Fruit fly (Drosophila melanogaster): ENCODE data around the gene elg1.

elg1 gene

dm6 chr3L:16160420-16161069 is 28.7 kb downstream of the elg1 start (continued):
- TF ChIP-seq Vsx1 (GFP tag; optimal IDR thresholded peaks at IDR 0.05) (no peak), CG17186 (GFP tag; optimal IDR thresholded peaks at IDR 0.05) (no peak), oc (tag; optimal IDR thresholded peaks at IDR 0.05) (no peak), zen2 (GFP tag; IDR thresholded peaks at IDR 0.05; ENCODE audit: partially characterized antibody) (no peak), trem (tag; optimal IDR thresholded peaks at IDR 0.05) (no peak), Hr39 (optimal IDR thresholded peaks at IDR 0.05) (no peak), Dfd (GFP tag; optimal IDR thresholded peaks at IDR 0.05) (no peak), ash1 (GFP tag; optimal IDR thresholded peaks at IDR 0.05) (no peak), ssp (GFP tag; IDR thresholded peaks at IDR 0.05) (peak; percentile 39; the same call in 1 of the 2 replicates), CG15011 (GFP tag; optimal IDR thresholded peaks at IDR 0.05) (peak; percentile 42), mld (GFP tag; IDR thresholded peaks at IDR 0.05; ENCODE audit: partially characterized antibody) (no peak), CG17568 (GFP tag; optimal IDR thresholded peaks at IDR 0.05) (no peak), otp (GFP tag; IDR thresholded peaks at IDR 0.05) (no peak), disco-r (GFP tag; optimal IDR thresholded peaks at IDR 0.05) (peak; percentile 9), kni (GFP tag; optimal IDR thresholded peaks at IDR 0.05) (no peak), CG31224 (GFP tag; IDR thresholded peaks at IDR 0.05) (no peak), CG7372 (GFP tag; IDR thresholded peaks at IDR 0.05) (peak; percentile 35; the same call in 1 of the 2 replicates), CG7271 (tag; optimal IDR thresholded peaks at IDR 0.05) (no peak), sima (GFP tag; optimal IDR thresholded peaks at IDR 0.05) (no peak), MESR4 (GFP tag; optimal IDR thresholded peaks at IDR 0.05) (no peak), CG2712 (tag; optimal IDR thresholded peaks at IDR 0.05) (peak; percentile 56), gsb (GFP tag; IDR thresholded peaks at IDR 0.05) (no peak), CHES-1-like (GFP tag; optimal IDR thresholded peaks at IDR 0.05) (peak; percentile 62), crol (GFP tag; IDR thresholded peaks at IDR 0.05) (no peak), CG12219 (GFP tag; optimal IDR thresholded peaks at IDR 0.05) (peak; percentile 53), Fer2 (tag; optimal IDR thresholded peaks at IDR 0.05) (no peak), CG18262 (tag; optimal IDR thresholded peaks at IDR 0.05) (peak; percentile 57), CG12744 (GFP tag; optimal IDR thresholded peaks at IDR 0.05) (no peak), Hmx (GFP tag; optimal IDR thresholded peaks at IDR 0.05) (no peak), CG1233 (GFP tag; optimal IDR thresholded peaks at IDR 0.05) (peak; percentile 20), Nf-YB (GFP tag; optimal IDR thresholded peaks at IDR 0.05) (peak; percentile 33), danr (GFP tag; IDR thresholded peaks at IDR 0.05) (0 out of 2 replicates have a peak, but pooled peaks have one; percentile 15), Lim3 (GFP tag; IDR thresholded peaks at IDR 0.05) (no peak), dpn (GFP tag; optimal IDR thresholded peaks at IDR 0.05) (peak; percentile 55 to 62), NFAT (GFP tag; IDR thresholded peaks at IDR 0.05) (no peak), z (GFP tag; IDR thresholded peaks at IDR 0.05) (no peak), chn (GFP tag; optimal IDR thresholded peaks at IDR 0.05) (peak; percentile 17), lmd (GFP tag; IDR thresholded peaks at IDR 0.05) (peak; percentile 73), kah (GFP tag; optimal IDR thresholded peaks at IDR 0.05) (peak; percentile 4), CG6175 (GFP tag; IDR thresholded peaks at IDR 0.05) (no peak), CG8281 (tag; optimal IDR thresholded peaks at IDR 0.05) (peak; percentile 30), ems (GFP tag; optimal IDR thresholded peaks at IDR 0.05) (peak; percentile 19), CG32532 (GFP tag; IDR thresholded peaks at IDR 0.05) (no peak), E2f1 (GFP tag; IDR thresholded peaks at IDR 0.05) (peak; percentile 48), CG7839 (tag; optimal IDR thresholded peaks at IDR 0.05) (peak; percentile 79), E2f2 (GFP tag; IDR thresholded peaks at IDR 0.05) (no peak), sug (tag; optimal IDR thresholded peaks at IDR 0.05) (peak; percentile 46), CG8944 (GFP tag; optimal IDR thresholded peaks at IDR 0.05) (no peak), fru (optimal IDR thresholded peaks at IDR 0.05) (no peak), NC2α (GFP tag; optimal IDR thresholded peaks at IDR 0.05) (no peak), HLH54F (GFP tag; optimal IDR thresholded peaks at IDR 0.05) (peak; percentile 62)
